Worm (Caenorhabditis elegans): ENCODE measurements around the gene F53H4.6.

ce11 chrX:15884478-15884877 lies 24.1 kb upstream of the F53H4.6 start:
- TF ChIP-seq elt-2 (tag; optimal IDR thresholded peaks at IDR 0.05), result no peak
- no peak for TF ChIP-seq daf-12 (tag; optimal IDR thresholded peaks at IDR 0.05)
- TF ChIP-seq ceh-16 (tag; optimal IDR thresholded peaks at IDR 0.05), result no peak
- no peak for TF ChIP-seq nhr-12 (tag; optimal IDR thresholded peaks at IDR 0.05)
- no peak for TF ChIP-seq nhr-11 (tag; optimal IDR thresholded peaks at IDR 0.05)
- TF ChIP-seq nhr-76 (tag; optimal IDR thresholded peaks at IDR 0.05), result no peak
- TF ChIP-seq tbx-2 (tag; optimal IDR thresholded peaks at IDR 0.05), result no peak
- TF ChIP-seq aly-2 (tag; optimal IDR thresholded peaks at IDR 0.05), result no peak
- TF ChIP-seq pha-4 (tag; optimal IDR thresholded peaks at IDR 0.05), result no peak
- TF ChIP-seq lin-39 (tag; optimal IDR thresholded peaks at IDR 0.05), result no peak
- TF ChIP-seq fkh-2 (tag; optimal IDR thresholded peaks at IDR 0.05), result no peak
- no peak for TF ChIP-seq skn-1 (tag; optimal IDR thresholded peaks at IDR 0.05)
- TF ChIP-seq nhr-28 (tag; optimal IDR thresholded peaks at IDR 0.05), result no peak

Data from whole organism, L3 larva.